Fruit fly (Drosophila melanogaster): ENCODE data around the gene cact.

Gene cact

DNA sequence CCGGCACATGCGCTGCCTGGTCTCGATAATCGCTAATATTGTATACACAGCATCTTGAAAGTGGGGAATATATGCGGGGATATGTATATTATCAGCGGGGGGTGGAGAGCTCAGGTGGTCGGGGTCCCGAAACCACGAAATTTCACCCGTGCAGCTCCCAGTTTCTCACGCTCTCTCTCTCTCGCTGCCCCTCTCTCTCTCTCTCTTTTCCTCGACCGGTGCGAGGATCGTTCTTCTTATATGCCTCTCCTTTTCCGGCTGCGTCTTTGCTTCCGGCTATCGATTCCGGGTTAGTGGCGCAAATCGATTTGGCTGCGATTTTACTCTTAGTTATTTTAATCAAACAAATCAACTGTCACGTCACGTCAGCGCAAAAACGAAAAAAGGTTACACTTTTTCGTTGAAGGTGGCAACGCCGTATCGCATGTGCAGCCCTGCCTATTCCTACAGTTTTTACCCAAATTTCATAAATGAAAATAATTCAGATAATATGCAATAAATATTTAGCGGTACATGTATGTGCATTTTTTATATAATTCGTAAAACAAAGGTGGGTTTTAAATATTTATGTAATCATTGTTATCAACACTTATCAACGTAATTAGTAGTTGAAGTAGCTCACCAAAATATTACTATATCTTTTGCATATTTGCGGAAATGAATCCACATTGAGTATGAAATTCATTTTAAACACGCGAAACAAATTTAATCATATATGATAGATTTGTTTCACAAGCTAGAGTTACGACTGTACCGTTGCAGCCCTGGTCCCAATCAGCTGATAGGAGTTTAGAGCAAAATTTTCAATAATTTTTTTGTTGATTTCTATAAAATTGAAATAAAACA, 26.3 kb downstream of the cact start, which contains the start of the genes heix and CG17328:
TSS of gene heix (minus strand) at position 393 of the 846 bp plus-strand sequence.
TSS of gene CG17328 (plus strand) at position 478 of the 846 bp plus-strand sequence.
- peak; percentile 76 for TF ChIP-seq Hsf (GFP tag; optimal IDR thresholded peaks at IDR 0.05)
- TF ChIP-seq ranshi (GFP tag; IDR thresholded peaks at IDR 0.05), result 0 out of 2 replicates have a peak, but pooled peaks have one; percentile 71
- TF ChIP-seq CG1792 (GFP tag; optimal IDR thresholded peaks at IDR 0.05), result peak; percentile 1
- peak; percentile 46 for TF ChIP-seq stwl (tag; optimal IDR thresholded peaks at IDR 0.05)
- TF ChIP-seq Myb (GFP tag; optimal IDR thresholded peaks at IDR 0.05), result peak; percentile 39
- peak; percentile 82; the same call in 1 of the 2 replicates for TF ChIP-seq CG32532 (GFP tag; IDR thresholded peaks at IDR 0.05)
- TF ChIP-seq peb (GFP tag; IDR thresholded peaks at IDR 0.05), result 0 out of 2 replicates have a peak, but pooled peaks have one; percentile 24
- no peak for TF ChIP-seq dati (GFP tag; IDR thresholded peaks at IDR 0.05)
- no peak for TF ChIP-seq jing (GFP tag; optimal IDR thresholded peaks at IDR 0.05)
- TF ChIP-seq Atf3 (GFP tag; optimal IDR thresholded peaks at IDR 0.05), result peak; percentile 46
- no peak for TF ChIP-seq Sry-β (GFP tag; optimal IDR thresholded peaks at IDR 0.05)
- peak; percentile 62 for TF ChIP-seq Hmx (GFP tag; optimal IDR thresholded peaks at IDR 0.05)
- peak; percentile 94 for TF ChIP-seq sens (GFP tag)
- peak; percentile 50 for TF ChIP-seq pho (GFP tag; optimal IDR thresholded peaks at IDR 0.05)
- TF ChIP-seq odd (GFP tag; optimal IDR thresholded peaks at IDR 0.05), result peak; percentile 19
- TF ChIP-seq CG12155 (GFP tag; optimal IDR thresholded peaks at IDR 0.05), result peak; percentile 58
- peak; percentile 52; the same call in 1 of the 2 replicates for TF ChIP-seq CG4730 (GFP tag; IDR thresholded peaks at IDR 0.05)
- TF ChIP-seq CG4360 (GFP tag; IDR thresholded peaks at IDR 0.05), result no peak
- no peak for TF ChIP-seq CG5180 (GFP tag; optimal IDR thresholded peaks at IDR 0.05)
- TF ChIP-seq cato (GFP tag; optimal IDR thresholded peaks at IDR 0.05; ENCODE audit: borderline replicate concordance), result peak; percentile 69
- no peak; the same call in 1 of the 2 replicates for TF ChIP-seq CG32767 (GFP tag; IDR thresholded peaks at IDR 0.05)
- no peak for TF ChIP-seq CG43689 (GFP tag; IDR thresholded peaks at IDR 0.05)
- peak; percentile 25; the same call in 1 of the 2 replicates for TF ChIP-seq hbn (GFP tag; IDR thresholded peaks at IDR 0.05; ENCODE audit: partially characterized antibody)
- 0 out of 2 replicates have a peak, but pooled peaks have one; percentile 20 for TF ChIP-seq Drgx (GFP tag; IDR thresholded peaks at IDR 0.05)
- peak; percentile 37 for TF ChIP-seq mirr (GFP tag; optimal IDR thresholded peaks at IDR 0.05)
- no peak for TF ChIP-seq tna (GFP tag; IDR thresholded peaks at IDR 0.05; ENCODE audit: partially characterized antibody)
- no peak for TF ChIP-seq CG14860 (GFP tag; IDR thresholded peaks at IDR 0.05; ENCODE audit: partially characterized antibody)
- TF ChIP-seq sc (optimal IDR thresholded peaks at IDR 0.05), result no peak
- no peak for TF ChIP-seq sc (GFP tag; optimal IDR thresholded peaks at IDR 0.05)
- TF ChIP-seq CG7786 (GFP tag; optimal IDR thresholded peaks at IDR 0.05), result peak; percentile 56
- TF ChIP-seq sr (GFP tag; IDR thresholded peaks at IDR 0.05), result no peak
- no peak for TF ChIP-seq repo (GFP tag; optimal IDR thresholded peaks at IDR 0.05)
- TF ChIP-seq trh (GFP tag; optimal IDR thresholded peaks at IDR 0.05), result peak; percentile 25
- TF ChIP-seq sd (tag; optimal IDR thresholded peaks at IDR 0.05), result peak; percentile 6
- peak; percentile 3; the same call in 1 of the 2 replicates for TF ChIP-seq Ravus (GFP tag; IDR thresholded peaks at IDR 0.05)
- TF ChIP-seq CG12219 (GFP tag; optimal IDR thresholded peaks at IDR 0.05), result peak; percentile 44
- TF ChIP-seq ind (GFP tag; optimal IDR thresholded peaks at IDR 0.05), result peak; percentile 79
- TF ChIP-seq CG3995 (GFP tag; optimal IDR thresholded peaks at IDR 0.05), result peak; percentile 61
- TF ChIP-seq CG7271 (tag; optimal IDR thresholded peaks at IDR 0.05), result peak; percentile 6
- TF ChIP-seq Ada2b (GFP tag; IDR thresholded peaks at IDR 0.05), result peak; percentile 71
- peak; percentile 93 for TF ChIP-seq Med (GFP tag)
- peak; percentile 32 for TF ChIP-seq Side (GFP tag; optimal IDR thresholded peaks at IDR 0.05)
- peak; percentile 33 for TF ChIP-seq Usf (GFP tag; optimal IDR thresholded peaks at IDR 0.05)
- TF ChIP-seq CG3281 (GFP tag; optimal IDR thresholded peaks at IDR 0.05), result peak; percentile 72
- peak; percentile 78 for TF ChIP-seq CG7839 (tag; optimal IDR thresholded peaks at IDR 0.05)
- TF ChIP-seq gt (GFP tag; IDR thresholded peaks at IDR 0.05), result no peak
- peak; percentile 36 for TF ChIP-seq CG8290 (GFP tag; optimal IDR thresholded peaks at IDR 0.05)
- TF ChIP-seq CG8290 (tag; optimal IDR thresholded peaks at IDR 0.05), result peak in 1 of 2 experiments; percentile 2
- TF ChIP-seq CG17612 (GFP tag; IDR thresholded peaks at IDR 0.05), result 0 out of 2 replicates have a peak, but pooled peaks have one; percentile 11
- no peak for TF ChIP-seq gce (GFP tag; IDR thresholded peaks at IDR 0.05)

Data from whole organism, embryonic.